Fruit fly (Drosophila melanogaster) Kc167 (cell line): ENCODE measurements around the gene CG15465.

ENCODE experiments used
- Myc ChIP-seq: fragments of >200 bp; optimal IDR thresholded peaks from 2 replicates; lab custom pipeline; 2017; ENCODE audit warnings: missing external identifiers
- h ChIP-seq: fragments of >200 bp; optimal IDR thresholded peaks from 3 replicates; lab custom pipeline; 2018; ENCODE audit warnings: missing external identifiers
- psq ChIP-seq: fragments of >200 bp; optimal IDR thresholded peaks from 2 replicates; lab custom pipeline; 2017; ENCODE audit warnings: missing external identifiers
- ttk ChIP-seq: sonication (Bioruptor generic); optimal IDR thresholded peaks from 2 replicates; lab custom pipeline; 2017; ENCODE audit warnings: missing external identifiers

dm6 chrX:5038411-5038810, 47.1 kb upstream of the CG15465 start:
- TF ChIP-seq psq (lab: Kevin White, UChicago): no peak
- TF ChIP-seq ttk (lab: Kevin White, UChicago): no peak
- TF ChIP-seq h (lab: Kevin White, UChicago): no peak
- TF ChIP-seq Myc (lab: Kevin White, UChicago): no peak
